Fruit fly (Drosophila melanogaster): ENCODE data around the gene CG31178.

DNA sequence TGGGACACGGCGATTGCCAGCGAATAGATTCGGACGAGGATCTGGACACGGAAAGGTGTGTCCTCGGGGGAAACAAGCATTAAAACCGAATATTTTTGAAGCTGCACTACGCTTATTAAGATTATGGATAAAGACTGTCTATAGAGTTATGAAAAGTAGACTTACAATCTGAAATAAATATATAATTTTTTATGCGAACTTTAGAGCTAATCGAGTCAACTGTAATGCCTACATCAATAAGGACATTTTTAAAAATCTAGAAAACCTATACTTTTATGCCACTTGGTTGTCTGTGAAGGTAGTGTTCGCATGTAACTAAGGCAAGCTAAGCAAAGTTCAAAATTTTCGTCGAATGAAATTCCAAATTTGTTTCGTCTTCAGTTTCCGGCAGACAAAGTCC is at the start of gene CG31178:
- TF ChIP-seq psq (optimal IDR thresholded peaks at IDR 0.05) (no peak), h (optimal IDR thresholded peaks at IDR 0.05) (no peak), ttk (optimal IDR thresholded peaks at IDR 0.05) (no peak)

All from Kc167 (cell line).